Fruit fly (Drosophila melanogaster) whole organism, prepupa: Measurements from ENCODE around the gene Yp2.

Experiments
- Blimp-1 ChIP-seq: fragments of 200-800 bp; sonication (Bioruptor generic); optimal IDR thresholded peaks from 3 replicates; lab custom pipeline; 2017; ENCODE audit warnings: missing biosample characterization, missing genetic modification characterization, mild to moderate bottlenecking, moderate library complexity, missing genetic modification reagents
- CG10631 ChIP-seq: fragments of 200-800 bp; sonication (Bioruptor generic); optimal IDR thresholded peaks from 2 replicates; lab custom pipeline; 2016; ENCODE audit warnings: missing biosample characterization, missing genetic modification characterization
- CG10669 ChIP-seq: fragments of 200-800 bp; sonication (Bioruptor generic); optimal IDR thresholded peaks from 3 replicates; lab custom pipeline; 2018; ENCODE audit warnings: missing biosample characterization, mild to moderate bottlenecking, missing genetic modification characterization, moderate library complexity
- CG11294 ChIP-seq: fragments of 200-800 bp; sonication (Bioruptor generic); IDR thresholded peaks from 2 replicates; pipeline ENCODE4 v1.3.6; 2022; ENCODE audit warnings: missing biosample characterization, missing genetic modification characterization
- CG11762 ChIP-seq: fragments of 200-800 bp; sonication (Bioruptor generic); optimal IDR thresholded peaks from 3 replicates; lab custom pipeline; 2016; ENCODE audit warnings: missing biosample characterization, missing genetic modification characterization; ENCODE audit not compliant: insufficient read depth
- CG11902 ChIP-seq: fragments of 200-800 bp; sonication (Bioruptor generic); optimal IDR thresholded peaks from 3 replicates; lab custom pipeline; 2016; ENCODE audit warnings: missing biosample characterization, missing genetic modification characterization
- CG15336 ChIP-seq: fragments of 200-800 bp; sonication (Bioruptor generic); IDR thresholded peaks from 2 replicates; pipeline ENCODE4 v1.3.6; 2022; ENCODE audit warnings: missing biosample characterization, missing genetic modification characterization
- CG1621 ChIP-seq: fragments of 200-800 bp; sonication (Bioruptor generic); optimal IDR thresholded peaks from 3 replicates; lab custom pipeline; 2018; ENCODE audit warnings: missing biosample characterization, mild to moderate bottlenecking, missing genetic modification characterization
- CG16779 ChIP-seq: fragments of 200-800 bp; sonication (Bioruptor generic); optimal IDR thresholded peaks from 3 replicates; lab custom pipeline; 2017; ENCODE audit warnings: missing biosample characterization, mild to moderate bottlenecking, missing genetic modification characterization
- CG3032 ChIP-seq: fragments of 200-800 bp; optimal IDR thresholded peaks from 2 replicates; lab custom pipeline; 2019; ENCODE audit warnings: missing biosample characterization, mild to moderate bottlenecking, missing genetic modification characterization, moderate library complexity
- CG31627 ChIP-seq: fragments of 200-800 bp; sonication (Bioruptor generic); optimal IDR thresholded peaks from 3 replicates; lab custom pipeline; 2016; ENCODE audit warnings: missing biosample characterization, missing genetic modification characterization
- CG32006 ChIP-seq: fragments of 200-800 bp; sonication (Bioruptor generic); optimal IDR thresholded peaks from 3 replicates; lab custom pipeline; 2017; ENCODE audit warnings: missing biosample characterization, mild to moderate bottlenecking, missing genetic modification characterization
- CG34406 ChIP-seq: fragments of 200-800 bp; sonication (Bioruptor generic); optimal IDR thresholded peaks from 3 replicates; lab custom pipeline; 2016; ENCODE audit warnings: missing biosample characterization, missing genetic modification characterization
- CG3919 ChIP-seq: fragments of 200-800 bp; sonication (Bioruptor generic); optimal IDR thresholded peaks from 3 replicates; lab custom pipeline; 2016; ENCODE audit warnings: missing biosample characterization, missing genetic modification characterization
- CG4318 ChIP-seq: fragments of 200-800 bp; sonication (Bioruptor generic); optimal IDR thresholded peaks from 3 replicates; lab custom pipeline; 2017; ENCODE audit warnings: missing biosample characterization, mild to moderate bottlenecking, missing genetic modification characterization
- CG6276 ChIP-seq: fragments of 200-800 bp; sonication (Bioruptor generic); optimal IDR thresholded peaks from 2 replicates; lab custom pipeline; 2017; ENCODE audit warnings: missing biosample characterization, mild to moderate bottlenecking, missing genetic modification characterization
- CG6792 ChIP-seq: fragments of 200-800 bp; sonication (Bioruptor generic); optimal IDR thresholded peaks from 3 replicates; lab custom pipeline; 2016; ENCODE audit warnings: missing biosample characterization, missing genetic modification characterization
- CG6808 ChIP-seq: fragments of 200-800 bp; sonication (Bioruptor generic); optimal IDR thresholded peaks from 3 replicates; lab custom pipeline; 2017; ENCODE audit warnings: missing biosample characterization, missing genetic modification characterization, mild to moderate bottlenecking, moderate library complexity, missing genetic modification reagents
- CG6854 ChIP-seq: fragments of 200-800 bp; sonication (Bioruptor generic); optimal IDR thresholded peaks from 2 replicates; lab custom pipeline; 2017; ENCODE audit warnings: missing biosample characterization, mild to moderate bottlenecking, missing genetic modification characterization
- CG8319 ChIP-seq: fragments of 200-800 bp; sonication (Bioruptor generic); optimal IDR thresholded peaks from 3 replicates; lab custom pipeline; 2016; ENCODE audit warnings: missing biosample characterization, missing genetic modification characterization
- CG8632 ChIP-seq: fragments of 200-800 bp; sonication (Bioruptor generic); optimal IDR thresholded peaks from 3 replicates; lab custom pipeline; 2016; ENCODE audit warnings: missing biosample characterization, missing genetic modification characterization
- Eip78C ChIP-seq: fragments of 200-800 bp; sonication (Bioruptor generic); peaks from one replicate; lab custom pipeline; 2016; ENCODE audit warnings: missing biosample characterization, missing genetic modification characterization
- Eip93F ChIP-seq: fragments of 200-800 bp; sonication (Bioruptor generic); optimal IDR thresholded peaks from 2 replicates; lab custom pipeline; 2016; ENCODE audit warnings: missing biosample characterization, mild to moderate bottlenecking, missing genetic modification characterization
- Ets96B ChIP-seq: fragments of 200-800 bp; optimal IDR thresholded peaks from 2 replicates; lab custom pipeline; 2019; ENCODE audit warnings: missing biosample characterization, mild to moderate bottlenecking, missing genetic modification characterization, moderate library complexity
- Gug ChIP-seq: fragments of 200-800 bp; sonication (Bioruptor generic); IDR thresholded peaks from 2 replicates; pipeline ENCODE4 v1.3.6; 2022; ENCODE audit warnings: missing biosample characterization, missing genetic modification characterization
- Hr38 ChIP-seq: sonication (Bioruptor generic); optimal IDR thresholded peaks from 2 replicates; lab custom pipeline; 2016; ENCODE audit warnings: missing biosample characterization, missing genetic modification characterization
- Hr4 ChIP-seq: fragments of 200-800 bp; sonication (Bioruptor generic); optimal IDR thresholded peaks from 3 replicates; lab custom pipeline; 2016; ENCODE audit warnings: missing biosample characterization, missing genetic modification characterization
- OdsH ChIP-seq: fragments of 200-800 bp; sonication (Bioruptor generic); optimal IDR thresholded peaks from 3 replicates; lab custom pipeline; 2016; ENCODE audit warnings: missing biosample characterization, missing genetic modification characterization
- Smox ChIP-seq: fragments of 200-800 bp; sonication (Bioruptor generic); optimal IDR thresholded peaks from 3 replicates; lab custom pipeline; 2016; ENCODE audit warnings: missing biosample characterization, missing genetic modification characterization
- Sox102F ChIP-seq: fragments of 200-800 bp; sonication (Bioruptor generic); optimal IDR thresholded peaks from 2 replicates; lab custom pipeline; 2016; ENCODE audit warnings: missing biosample characterization, mild to moderate bottlenecking, missing genetic modification characterization
- Sox14 ChIP-seq: fragments of 200-800 bp; sonication (Bioruptor generic); optimal IDR thresholded peaks from 3 replicates; lab custom pipeline; 2016; ENCODE audit warnings: missing biosample characterization, missing genetic modification characterization
- Sox15 ChIP-seq: fragments of 200-800 bp; sonication (Bioruptor generic); optimal IDR thresholded peaks from 3 replicates; lab custom pipeline; 2016; ENCODE audit warnings: missing biosample characterization, missing genetic modification characterization
- achi ChIP-seq: fragments of 200-800 bp; sonication (Bioruptor generic); optimal IDR thresholded peaks from 3 replicates; lab custom pipeline; 2016; ENCODE audit warnings: missing biosample characterization, missing genetic modification characterization
- acj6 ChIP-seq: fragments of 200-800 bp; sonication (Bioruptor generic); optimal IDR thresholded peaks from 3 replicates; lab custom pipeline; 2016; ENCODE audit warnings: missing biosample characterization, missing genetic modification characterization
- dsx ChIP-seq: fragments of 200-800 bp; optimal IDR thresholded peaks from 3 replicates; lab custom pipeline; 2019; ENCODE audit warnings: missing biosample characterization, mild to moderate bottlenecking, missing genetic modification characterization, moderate library complexity; ENCODE audit not compliant: poor library complexity, severe bottlenecking
- eg ChIP-seq: fragments of 200-800 bp; sonication (Bioruptor generic); IDR thresholded peaks from 3 replicates; pipeline ENCODE4 v1.3.6; 2022; ENCODE audit warnings: missing biosample characterization, missing genetic modification characterization
- esn ChIP-seq: fragments of 200-800 bp; sonication (Bioruptor generic); optimal IDR thresholded peaks from 2 replicates; lab custom pipeline; 2016; ENCODE audit warnings: missing biosample characterization, mild to moderate bottlenecking, missing genetic modification characterization, moderate library complexity
- fd59A ChIP-seq: fragments of 200-800 bp; sonication (Bioruptor generic); optimal IDR thresholded peaks from 2 replicates; lab custom pipeline; 2017; ENCODE audit warnings: missing biosample characterization, mild to moderate bottlenecking, missing genetic modification characterization, missing genetic modification reagents
- fd85E ChIP-seq: fragments of 200-800 bp; sonication (Bioruptor generic); optimal IDR thresholded peaks from 3 replicates; lab custom pipeline; 2016; ENCODE audit warnings: missing biosample characterization, missing genetic modification characterization
- fkh ChIP-seq: fragments of 200-800 bp; sonication (Bioruptor generic); optimal IDR thresholded peaks from 3 replicates; lab custom pipeline; 2017; ENCODE audit warnings: missing biosample characterization, mild to moderate bottlenecking, missing genetic modification characterization, moderate library complexity
- lz ChIP-seq: fragments of 200-800 bp; sonication (Bioruptor generic); optimal IDR thresholded peaks from 3 replicates; lab custom pipeline; 2016; ENCODE audit warnings: missing biosample characterization, missing genetic modification characterization
- net ChIP-seq: fragments of 200-800 bp; sonication (Bioruptor generic); optimal IDR thresholded peaks from 3 replicates; lab custom pipeline; 2016; ENCODE audit warnings: missing biosample characterization, missing genetic modification characterization
- pdm3 ChIP-seq: fragments of 200-800 bp; sonication (Bioruptor generic); optimal IDR thresholded peaks from 3 replicates; lab custom pipeline; 2016; ENCODE audit warnings: missing biosample characterization, missing genetic modification characterization
- spab ChIP-seq: fragments of 200-800 bp; sonication (Bioruptor generic); optimal IDR thresholded peaks from 2 replicates; lab custom pipeline; 2017; ENCODE audit warnings: missing biosample characterization, mild to moderate bottlenecking, missing genetic modification characterization, missing genetic modification reagents
- ss ChIP-seq, 2 experiments: fragments of 200-800 bp; sonication (Bioruptor generic); optimal IDR thresholded peaks; 2 replicates in 1 of 2; 3 replicates in 1 of 2; lab custom pipeline; 2017 to 2018; ENCODE audit warnings: mild to moderate bottlenecking in 2 of 2, missing biosample characterization in 2 of 2, missing genetic modification characterization in 2 of 2, moderate library complexity in 1 of 2
- svp ChIP-seq: fragments of 200-800 bp; sonication (Bioruptor generic); peaks from one replicate; lab custom pipeline; 2016; ENCODE audit warnings: missing biosample characterization, missing genetic modification characterization
- topi ChIP-seq: fragments of 200-800 bp; sonication (Bioruptor generic); optimal IDR thresholded peaks from 3 replicates; lab custom pipeline; 2016; ENCODE audit warnings: missing biosample characterization, missing genetic modification characterization
- vri ChIP-seq: fragments of 200-800 bp; sonication (Bioruptor generic); optimal IDR thresholded peaks from 3 replicates; lab custom pipeline; 2016; ENCODE audit warnings: missing biosample characterization, mild to moderate bottlenecking, missing genetic modification characterization

Yp2 gene

DNA sequence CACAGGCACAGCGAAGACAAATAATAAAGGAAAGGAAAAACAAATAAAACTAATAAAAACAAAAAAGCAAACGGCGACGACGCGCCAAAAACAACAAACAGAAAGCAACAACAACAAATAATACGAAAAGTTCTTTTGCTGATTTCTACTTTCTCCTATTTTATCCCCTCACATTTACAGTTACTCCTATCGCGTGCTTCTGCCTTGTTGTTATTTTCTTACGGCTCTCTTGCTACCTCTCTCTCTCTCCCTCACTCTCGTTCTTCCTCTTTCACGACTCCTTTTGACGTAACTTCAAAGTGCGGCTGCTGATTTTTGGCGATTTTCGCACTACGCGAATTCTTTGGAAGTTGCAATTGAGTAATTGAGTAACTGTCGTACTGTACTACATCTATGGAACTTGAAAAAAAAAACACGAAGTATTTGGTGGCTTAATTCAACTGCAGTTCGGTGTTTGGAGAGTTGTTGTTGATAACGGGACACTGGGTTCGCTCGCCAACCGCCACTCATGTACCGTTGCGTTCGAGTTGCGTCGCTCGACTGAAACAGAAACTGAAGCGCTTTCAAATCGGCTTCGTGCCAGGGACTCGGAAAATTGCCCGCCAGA is 18.0 kb upstream of the Yp2 start, which contains the start of gene CG15312:
Gene CG15312, minus strand, starts transcription at position 544 of the 607 bp plus-strand sequence.
- no peak for TF ChIP-seq vri (GFP tag; lab: Kevin White, UChicago)
- no peak for TF ChIP-seq dsx (GFP tag; lab: Kevin White, UChicago)
- no peak for TF ChIP-seq CG3032 (tag; lab: Kevin White, UChicago)
- TF ChIP-seq, all 60 proteins: peak for 0

- TF ChIP-seq fd59A (peak; percentile 37), Hr38 (GFP tag; lab: Kevin White, UChicago) (no peak), dsx (GFP tag; lab: Kevin White, UChicago) (peak; percentile 17), Smox (GFP tag; lab: Kevin White, UChicago) (peak; percentile 61), net (peak; percentile 57), CG11902 (GFP tag; lab: Kevin White, UChicago) (peak; percentile 44), spab (GFP tag; lab: Kevin White, UChicago) (peak; percentile 57), Gug (GFP tag; lab: Robert Waterston, UW) (peak; percentile 42), svp (GFP tag; lab: Kevin White, UChicago) (peak; percentile 80), OdsH (GFP tag; lab: Kevin White, UChicago) (peak; percentile 65), eg (GFP tag; lab: Robert Waterston, UW) (peak; percentile 58; the same call in 1 of the 3 replicates), pdm3 (GFP tag; lab: Kevin White, UChicago) (peak; percentile 67), CG11294 (0 out of 2 replicates have a peak, but pooled peaks have one; percentile 31), CG11762 (GFP tag; lab: Kevin White, UChicago) (peak; percentile 30), CG6808 (peak; percentile 31), CG6792 (peak; percentile 60), topi (GFP tag; lab: Kevin White, UChicago) (peak; percentile 53), Sox102F (GFP tag; lab: Kevin White, UChicago) (peak; percentile 58), CG10669 (peak; percentile 70), CG3032 (tag; lab: Kevin White, UChicago) (peak; percentile 45), fkh (GFP tag; lab: Kevin White, UChicago) (no peak), Sox15 (peak; percentile 24), Eip78C (peak; percentile 80), CG8319 (GFP tag; lab: Kevin White, UChicago) (peak; percentile 22), CG4318 (GFP tag; lab: Kevin White, UChicago) (peak; percentile 38), CG6854 (GFP tag; lab: Kevin White, UChicago) (no peak), Hr4 (GFP tag; lab: Kevin White, UChicago) (peak; percentile 42), lz (GFP tag; lab: Kevin White, UChicago) (peak; percentile 56), achi (GFP tag; lab: Kevin White, UChicago) (peak; percentile 60), esn (peak; percentile 62), CG31627 (GFP tag; lab: Kevin White, UChicago) (peak; percentile 59), Sox14 (GFP tag; lab: Kevin White, UChicago) (peak; percentile 64), acj6 (GFP tag; lab: Kevin White, UChicago) (peak; percentile 68), CG6276 (GFP tag; lab: Kevin White, UChicago) (peak; percentile 36), fd85E (GFP tag; lab: Kevin White, UChicago) (no peak), Ets96B (tag; lab: Kevin White, UChicago) (peak; percentile 60), CG16779 (tag; lab: Kevin White, UChicago) (no peak), CG3919 (peak; percentile 64), CG34406 (peak; percentile 42), Eip93F (no peak), ss (GFP tag; optimal IDR thresholded peaks at IDR 0.05; lab: Kevin White, UChicago) (peak; percentile 7 to 37), CG15336 (peak; percentile 50; the same call in 1 of the 2 replicates), CG1621 (tag; lab: Kevin White, UChicago) (peak; percentile 65), CG8632 (GFP tag; lab: Kevin White, UChicago) (peak; percentile 55), Blimp-1 (GFP tag; lab: Kevin White, UChicago) (no peak), CG32006 (GFP tag; lab: Kevin White, UChicago) (peak; percentile 62), CG10631 (GFP tag; lab: Kevin White, UChicago) (peak; percentile 53)
Observed at dm6 chrX:10067528-10067927, 15.1 kb upstream of the Yp2 start.
